Fruit fly (Drosophila melanogaster): ENCODE measurements around the gene CG12523.

DNA sequence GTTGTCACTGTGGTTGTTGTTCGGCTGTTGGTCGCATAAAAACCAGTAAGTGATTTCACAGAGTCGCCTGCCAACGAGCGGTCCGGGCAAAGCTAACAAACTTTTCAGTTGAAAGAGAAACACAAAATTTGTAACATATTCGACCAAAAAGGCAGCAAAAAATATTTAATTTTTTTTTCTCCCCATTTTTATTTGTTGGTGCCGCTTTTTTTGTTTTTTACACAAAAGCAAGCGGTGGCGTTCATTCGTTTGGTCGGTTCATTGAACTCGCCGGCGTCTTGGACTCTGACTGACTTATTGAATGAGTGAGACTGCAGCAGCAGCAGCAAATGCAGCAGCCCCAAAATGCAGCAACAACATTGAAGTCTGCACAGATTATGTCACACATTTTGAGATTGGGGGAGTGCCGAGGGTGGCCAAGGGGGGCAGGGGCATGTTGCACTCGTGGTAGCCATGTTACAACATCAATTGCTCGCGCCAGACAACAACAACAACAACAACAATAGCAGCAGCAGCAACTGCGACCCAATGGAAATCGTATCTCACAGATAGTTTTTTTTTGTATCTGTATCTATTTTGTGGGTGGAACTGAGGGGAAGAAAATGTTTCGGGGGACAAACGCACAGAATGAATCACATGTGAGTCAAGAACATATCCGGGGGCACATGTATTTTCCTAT, 13.2 kb upstream of the CG12523 start:
- TF ChIP-seq usp (GFP tag; optimal IDR thresholded peaks at IDR 0.05) (no peak), Dip3 (GFP tag; optimal IDR thresholded peaks at IDR 0.05) (no peak), CG10565 (GFP tag; optimal IDR thresholded peaks at IDR 0.05) (no peak), CG9932 (GFP tag; IDR thresholded peaks at IDR 0.05) (no peak), dpn (GFP tag; optimal IDR thresholded peaks at IDR 0.05) (no peak), CG10267 (tag; optimal IDR thresholded peaks at IDR 0.05) (no peak), Poxn (GFP tag; IDR thresholded peaks at IDR 0.05) (no peak), Hr3 (GFP tag; optimal IDR thresholded peaks at IDR 0.05) (no peak), CG2202 (tag; optimal IDR thresholded peaks at IDR 0.05) (no peak), hb (GFP tag; IDR thresholded peaks at IDR 0.05; ENCODE audit: partially characterized antibody) (no peak), lmd (GFP tag; IDR thresholded peaks at IDR 0.05) (no peak), CG11560 (tag; IDR thresholded peaks at IDR 0.05) (no peak)
